Fruit fly (Drosophila melanogaster) whole organism, prepupa: ENCODE measurements around the gene ScsbetaA.

ENCODE experiments used
- Blimp-1 ChIP-seq: fragments of 200-800 bp; sonication (Bioruptor generic); optimal IDR thresholded peaks from 3 replicates; lab custom pipeline; 2017; ENCODE audit warnings: missing biosample characterization, missing genetic modification characterization, mild to moderate bottlenecking, moderate library complexity, missing genetic modification reagents
- CG10631 ChIP-seq: fragments of 200-800 bp; sonication (Bioruptor generic); optimal IDR thresholded peaks from 2 replicates; lab custom pipeline; 2016; ENCODE audit warnings: missing biosample characterization, missing genetic modification characterization
- CG10669 ChIP-seq: fragments of 200-800 bp; sonication (Bioruptor generic); optimal IDR thresholded peaks from 3 replicates; lab custom pipeline; 2018; ENCODE audit warnings: missing biosample characterization, mild to moderate bottlenecking, missing genetic modification characterization, moderate library complexity
- CG11902 ChIP-seq: fragments of 200-800 bp; sonication (Bioruptor generic); optimal IDR thresholded peaks from 3 replicates; lab custom pipeline; 2016; ENCODE audit warnings: missing biosample characterization, missing genetic modification characterization
- CG15336 ChIP-seq: fragments of 200-800 bp; sonication (Bioruptor generic); IDR thresholded peaks from 2 replicates; pipeline ENCODE4 v1.3.6; 2022; ENCODE audit warnings: missing biosample characterization, missing genetic modification characterization
- CG1621 ChIP-seq: fragments of 200-800 bp; sonication (Bioruptor generic); optimal IDR thresholded peaks from 3 replicates; lab custom pipeline; 2018; ENCODE audit warnings: missing biosample characterization, mild to moderate bottlenecking, missing genetic modification characterization
- CG3032 ChIP-seq: fragments of 200-800 bp; optimal IDR thresholded peaks from 2 replicates; lab custom pipeline; 2019; ENCODE audit warnings: missing biosample characterization, mild to moderate bottlenecking, missing genetic modification characterization, moderate library complexity
- CG32006 ChIP-seq: fragments of 200-800 bp; sonication (Bioruptor generic); optimal IDR thresholded peaks from 3 replicates; lab custom pipeline; 2017; ENCODE audit warnings: missing biosample characterization, mild to moderate bottlenecking, missing genetic modification characterization
- CG34406 ChIP-seq: fragments of 200-800 bp; sonication (Bioruptor generic); optimal IDR thresholded peaks from 3 replicates; lab custom pipeline; 2016; ENCODE audit warnings: missing biosample characterization, missing genetic modification characterization
- CG3919 ChIP-seq: fragments of 200-800 bp; sonication (Bioruptor generic); optimal IDR thresholded peaks from 3 replicates; lab custom pipeline; 2016; ENCODE audit warnings: missing biosample characterization, missing genetic modification characterization
- CG4318 ChIP-seq: fragments of 200-800 bp; sonication (Bioruptor generic); optimal IDR thresholded peaks from 3 replicates; lab custom pipeline; 2017; ENCODE audit warnings: missing biosample characterization, mild to moderate bottlenecking, missing genetic modification characterization
- CG6163 ChIP-seq: fragments of 200-800 bp; sonication (Bioruptor generic); IDR thresholded peaks from 3 replicates; pipeline ENCODE4 v1.3.6; 2022; ENCODE audit warnings: missing biosample characterization, missing genetic modification characterization
- CG6276 ChIP-seq: fragments of 200-800 bp; sonication (Bioruptor generic); optimal IDR thresholded peaks from 2 replicates; lab custom pipeline; 2017; ENCODE audit warnings: missing biosample characterization, mild to moderate bottlenecking, missing genetic modification characterization
- CG6792 ChIP-seq: fragments of 200-800 bp; sonication (Bioruptor generic); optimal IDR thresholded peaks from 3 replicates; lab custom pipeline; 2016; ENCODE audit warnings: missing biosample characterization, missing genetic modification characterization
- CG6808 ChIP-seq: fragments of 200-800 bp; sonication (Bioruptor generic); optimal IDR thresholded peaks from 3 replicates; lab custom pipeline; 2017; ENCODE audit warnings: missing biosample characterization, missing genetic modification characterization, mild to moderate bottlenecking, moderate library complexity, missing genetic modification reagents
- CG7368 ChIP-seq: fragments of 200-800 bp; sonication (Bioruptor generic); optimal IDR thresholded peaks from 3 replicates; lab custom pipeline; 2016; ENCODE audit warnings: missing biosample characterization, missing genetic modification characterization
- CG8119 ChIP-seq: fragments of 200-800 bp; sonication (Bioruptor generic); IDR thresholded peaks from 3 replicates; pipeline ENCODE4 v1.3.6; 2022; ENCODE audit warnings: missing biosample characterization, missing genetic modification characterization
- CG8319 ChIP-seq: fragments of 200-800 bp; sonication (Bioruptor generic); optimal IDR thresholded peaks from 3 replicates; lab custom pipeline; 2016; ENCODE audit warnings: missing biosample characterization, missing genetic modification characterization
- CG8632 ChIP-seq: fragments of 200-800 bp; sonication (Bioruptor generic); optimal IDR thresholded peaks from 3 replicates; lab custom pipeline; 2016; ENCODE audit warnings: missing biosample characterization, missing genetic modification characterization
- CG9139 ChIP-seq: fragments of 200-800 bp; sonication (Bioruptor generic); optimal IDR thresholded peaks from 3 replicates; lab custom pipeline; 2017; ENCODE audit warnings: missing biosample characterization, mild to moderate bottlenecking, missing genetic modification characterization
- Eip75B ChIP-seq: fragments of 200-800 bp; sonication (Bioruptor generic); optimal IDR thresholded peaks from 3 replicates; lab custom pipeline; 2016; ENCODE audit warnings: missing biosample characterization, missing genetic modification characterization
- Eip78C ChIP-seq: fragments of 200-800 bp; sonication (Bioruptor generic); peaks from one replicate; lab custom pipeline; 2016; ENCODE audit warnings: missing biosample characterization, missing genetic modification characterization
- Eip93F ChIP-seq: fragments of 200-800 bp; sonication (Bioruptor generic); optimal IDR thresholded peaks from 2 replicates; lab custom pipeline; 2016; ENCODE audit warnings: missing biosample characterization, mild to moderate bottlenecking, missing genetic modification characterization
- Ets21C ChIP-seq: fragments of 200-800 bp; sonication (Bioruptor generic); optimal IDR thresholded peaks from 3 replicates; lab custom pipeline; 2016; ENCODE audit warnings: missing biosample characterization, missing genetic modification characterization
- Ets96B ChIP-seq: fragments of 200-800 bp; optimal IDR thresholded peaks from 2 replicates; lab custom pipeline; 2019; ENCODE audit warnings: missing biosample characterization, mild to moderate bottlenecking, missing genetic modification characterization, moderate library complexity
- Gug ChIP-seq: fragments of 200-800 bp; sonication (Bioruptor generic); IDR thresholded peaks from 2 replicates; pipeline ENCODE4 v1.3.6; 2022; ENCODE audit warnings: missing biosample characterization, missing genetic modification characterization
- Hr38 ChIP-seq: sonication (Bioruptor generic); optimal IDR thresholded peaks from 2 replicates; lab custom pipeline; 2016; ENCODE audit warnings: missing biosample characterization, missing genetic modification characterization
- Hr39 ChIP-seq: fragments of 200-800 bp; sonication (Bioruptor generic); optimal IDR thresholded peaks from 2 replicates; lab custom pipeline; 2016; ENCODE audit warnings: missing biosample characterization, missing genetic modification characterization
- Met ChIP-seq: fragments of 200-800 bp; sonication (Bioruptor generic); optimal IDR thresholded peaks from 3 replicates; lab custom pipeline; 2016; ENCODE audit warnings: missing biosample characterization, missing genetic modification characterization
- OdsH ChIP-seq: fragments of 200-800 bp; sonication (Bioruptor generic); optimal IDR thresholded peaks from 3 replicates; lab custom pipeline; 2016; ENCODE audit warnings: missing biosample characterization, missing genetic modification characterization
- Smox ChIP-seq: fragments of 200-800 bp; sonication (Bioruptor generic); optimal IDR thresholded peaks from 3 replicates; lab custom pipeline; 2016; ENCODE audit warnings: missing biosample characterization, missing genetic modification characterization
- Sox102F ChIP-seq: fragments of 200-800 bp; sonication (Bioruptor generic); optimal IDR thresholded peaks from 2 replicates; lab custom pipeline; 2016; ENCODE audit warnings: missing biosample characterization, mild to moderate bottlenecking, missing genetic modification characterization
- Sox15 ChIP-seq: fragments of 200-800 bp; sonication (Bioruptor generic); optimal IDR thresholded peaks from 3 replicates; lab custom pipeline; 2016; ENCODE audit warnings: missing biosample characterization, missing genetic modification characterization
- acj6 ChIP-seq: fragments of 200-800 bp; sonication (Bioruptor generic); optimal IDR thresholded peaks from 3 replicates; lab custom pipeline; 2016; ENCODE audit warnings: missing biosample characterization, missing genetic modification characterization
- cyc ChIP-seq: fragments of 200-800 bp; sonication (Bioruptor generic); optimal IDR thresholded peaks from 3 replicates; lab custom pipeline; 2016; ENCODE audit warnings: missing biosample characterization, missing genetic modification characterization
- dac ChIP-seq: fragments of 200-800 bp; sonication (Bioruptor generic); optimal IDR thresholded peaks from 2 replicates; lab custom pipeline; 2017; ENCODE audit warnings: missing biosample characterization, mild to moderate bottlenecking, missing genetic modification characterization
- dsx ChIP-seq: fragments of 200-800 bp; optimal IDR thresholded peaks from 3 replicates; lab custom pipeline; 2019; ENCODE audit warnings: missing biosample characterization, mild to moderate bottlenecking, missing genetic modification characterization, moderate library complexity; ENCODE audit not compliant: poor library complexity, severe bottlenecking
- eg ChIP-seq: fragments of 200-800 bp; sonication (Bioruptor generic); IDR thresholded peaks from 3 replicates; pipeline ENCODE4 v1.3.6; 2022; ENCODE audit warnings: missing biosample characterization, missing genetic modification characterization
- esn ChIP-seq: fragments of 200-800 bp; sonication (Bioruptor generic); optimal IDR thresholded peaks from 2 replicates; lab custom pipeline; 2016; ENCODE audit warnings: missing biosample characterization, mild to moderate bottlenecking, missing genetic modification characterization, moderate library complexity
- fd85E ChIP-seq: fragments of 200-800 bp; sonication (Bioruptor generic); optimal IDR thresholded peaks from 3 replicates; lab custom pipeline; 2016; ENCODE audit warnings: missing biosample characterization, missing genetic modification characterization
- fkh ChIP-seq: fragments of 200-800 bp; sonication (Bioruptor generic); optimal IDR thresholded peaks from 3 replicates; lab custom pipeline; 2017; ENCODE audit warnings: missing biosample characterization, mild to moderate bottlenecking, missing genetic modification characterization, moderate library complexity
- lz ChIP-seq: fragments of 200-800 bp; sonication (Bioruptor generic); optimal IDR thresholded peaks from 3 replicates; lab custom pipeline; 2016; ENCODE audit warnings: missing biosample characterization, missing genetic modification characterization
- net ChIP-seq: fragments of 200-800 bp; sonication (Bioruptor generic); optimal IDR thresholded peaks from 3 replicates; lab custom pipeline; 2016; ENCODE audit warnings: missing biosample characterization, missing genetic modification characterization
- pdm3 ChIP-seq: fragments of 200-800 bp; sonication (Bioruptor generic); optimal IDR thresholded peaks from 3 replicates; lab custom pipeline; 2016; ENCODE audit warnings: missing biosample characterization, missing genetic modification characterization
- salr ChIP-seq, 2 experiments: fragments of 200-800 bp; sonication (Bioruptor generic); optimal IDR thresholded peaks; 3 replicates each; lab custom pipeline; 2016 to 2018; ENCODE audit warnings: missing biosample characterization in 2 of 2, missing genetic modification characterization in 2 of 2, mild to moderate bottlenecking in 1 of 2
- spab ChIP-seq: fragments of 200-800 bp; sonication (Bioruptor generic); optimal IDR thresholded peaks from 2 replicates; lab custom pipeline; 2017; ENCODE audit warnings: missing biosample characterization, mild to moderate bottlenecking, missing genetic modification characterization, missing genetic modification reagents
- svp ChIP-seq: fragments of 200-800 bp; sonication (Bioruptor generic); peaks from one replicate; lab custom pipeline; 2016; ENCODE audit warnings: missing biosample characterization, missing genetic modification characterization

Gene ScsbetaA

DNA sequence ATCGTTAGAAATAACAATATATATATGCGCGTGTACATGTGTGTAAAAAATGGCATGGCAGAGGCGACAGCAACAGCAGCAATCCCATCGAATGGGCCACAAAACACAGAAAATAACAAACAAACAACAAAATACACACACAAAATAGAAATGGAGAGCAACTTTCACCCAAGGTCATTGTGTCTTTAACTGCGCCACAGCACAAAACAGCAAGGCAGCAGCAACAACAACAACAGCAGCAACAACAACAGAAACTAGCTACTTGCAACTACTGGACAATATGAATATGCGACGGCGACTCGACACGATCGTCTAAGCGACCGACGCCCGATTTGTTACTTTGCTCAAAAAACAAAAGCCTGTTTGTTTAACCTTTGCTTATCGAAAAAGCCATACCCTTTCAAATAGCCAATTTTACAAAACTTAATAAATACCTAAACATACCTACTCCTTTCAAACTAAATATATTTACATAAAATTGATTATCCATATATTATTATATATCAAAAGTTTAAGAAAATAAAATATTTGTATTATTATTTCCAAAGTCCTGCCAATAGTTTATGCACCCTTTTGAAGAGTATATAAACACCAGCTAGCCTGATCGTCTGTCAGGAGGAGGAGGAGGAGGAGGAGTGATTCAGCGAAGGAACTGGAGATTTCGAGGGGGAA is 9.4 kb downstream of the ScsbetaA start (continued):
- no peak for TF ChIP-seq dac (GFP tag; lab: Kevin White, UChicago)
- peak; percentile 7 for TF ChIP-seq CG3919 (GFP tag; lab: Kevin White, UChicago)
- no peak for TF ChIP-seq CG6792
- TF ChIP-seq Hr38 (GFP tag; lab: Kevin White, UChicago): no peak
- TF ChIP-seq fkh (GFP tag; lab: Kevin White, UChicago): no peak
- TF ChIP-seq CG3032: peak; percentile 11
- peak; percentile 52 for TF ChIP-seq Eip78C (GFP tag; lab: Kevin White, UChicago)
- 0 out of 3 replicates have a peak, but pooled peaks have one; percentile 19 for TF ChIP-seq CG6163 (GFP tag; lab: Robert Waterston, UW)
- TF ChIP-seq CG4318: peak; percentile 64
- no peak for TF ChIP-seq fd85E (GFP tag; lab: Kevin White, UChicago)
- TF ChIP-seq CG34406: no peak
- no peak for TF ChIP-seq Gug (GFP tag; lab: Robert Waterston, UW)
- peak in 1 of 2 experiments; percentile 30 for TF ChIP-seq salr (GFP tag; optimal IDR thresholded peaks at IDR 0.05; lab: Kevin White, UChicago)
- TF ChIP-seq CG10631: peak; percentile 2
- TF ChIP-seq Sox102F (GFP tag; lab: Kevin White, UChicago): no peak
- peak; percentile 24 for TF ChIP-seq dsx (GFP tag; lab: Kevin White, UChicago)
- no peak for TF ChIP-seq Ets21C (GFP tag; lab: Kevin White, UChicago)
- no peak for TF ChIP-seq Smox
- TF ChIP-seq Ets96B (tag; lab: Kevin White, UChicago): peak; percentile 2
- no peak for TF ChIP-seq cyc (GFP tag; lab: Kevin White, UChicago)
- no peak for TF ChIP-seq Sox15 (GFP tag; lab: Kevin White, UChicago)
- TF ChIP-seq Eip75B: no peak
- peak; percentile 79 for TF ChIP-seq CG15336 (GFP tag; lab: Robert Waterston, UW)

DNA sequence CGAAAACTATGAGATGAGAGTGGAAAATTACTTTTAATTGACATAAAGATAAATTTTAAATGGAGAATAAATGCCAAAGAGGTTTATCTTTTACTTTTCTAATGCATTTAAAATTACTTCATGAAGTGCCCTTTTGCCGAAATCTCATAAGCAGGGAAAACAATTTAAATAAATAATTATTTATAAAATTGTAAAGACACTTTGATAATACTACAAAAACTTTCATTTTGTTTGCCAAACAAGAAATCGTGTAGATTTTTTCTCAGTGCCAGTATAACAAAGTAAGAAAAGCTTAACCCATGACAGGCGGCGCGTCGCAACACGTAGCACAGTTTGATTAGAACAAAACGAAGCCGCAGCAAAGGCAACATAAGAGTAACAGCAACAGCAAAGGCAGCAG is 10.3 kb downstream of the ScsbetaA start:
- TF ChIP-seq CG11902 (no peak), lz (GFP tag; lab: Kevin White, UChicago) (no peak), CG15336 (GFP tag; lab: Robert Waterston, UW) (0 out of 2 replicates have a peak, but pooled peaks have one; percentile 10), CG10631 (no peak), Hr38 (GFP tag; lab: Kevin White, UChicago) (no peak), Hr39 (no peak), dac (GFP tag; lab: Kevin White, UChicago) (no peak), esn (GFP tag; lab: Kevin White, UChicago) (no peak), CG7368 (GFP tag; lab: Kevin White, UChicago) (no peak), CG8319 (GFP tag; lab: Kevin White, UChicago) (no peak), Eip78C (GFP tag; lab: Kevin White, UChicago) (peak; percentile 61), pdm3 (GFP tag; lab: Kevin White, UChicago) (no peak), OdsH (peak; percentile 8), eg (no peak), CG10669 (GFP tag; lab: Kevin White, UChicago) (no peak), CG8119 (GFP tag; lab: Robert Waterston, UW) (no peak), CG1621 (tag; lab: Kevin White, UChicago) (no peak), Met (GFP tag; lab: Kevin White, UChicago) (no peak), CG32006 (peak; percentile 52), acj6 (GFP tag; lab: Kevin White, UChicago) (no peak), CG34406 (no peak), CG6163 (GFP tag; lab: Robert Waterston, UW) (0 out of 3 replicates have a peak, but pooled peaks have one; percentile 45), Sox15 (GFP tag; lab: Kevin White, UChicago) (no peak), Blimp-1 (GFP tag; lab: Kevin White, UChicago) (no peak), CG9139 (no peak), fkh (GFP tag; lab: Kevin White, UChicago) (no peak), salr (GFP tag; optimal IDR thresholded peaks at IDR 0.05; lab: Kevin White, UChicago) (no peak), net (no peak), CG3032 (no peak), Ets21C (GFP tag; lab: Kevin White, UChicago) (no peak), CG4318 (peak; percentile 7), Ets96B (tag; lab: Kevin White, UChicago) (no peak), CG6808 (no peak), Smox (no peak), Sox102F (GFP tag; lab: Kevin White, UChicago) (no peak), CG8632 (GFP tag; lab: Kevin White, UChicago) (no peak), svp (GFP tag; lab: Kevin White, UChicago) (no peak), spab (no peak), Eip75B (no peak), CG6276 (no peak), Eip93F (GFP tag; lab: Kevin White, UChicago) (no peak), CG3919 (GFP tag; lab: Kevin White, UChicago) (peak; percentile 12)
